Fruit fly (Drosophila melanogaster): ENCODE results near the gene CG34429.

DNA sequence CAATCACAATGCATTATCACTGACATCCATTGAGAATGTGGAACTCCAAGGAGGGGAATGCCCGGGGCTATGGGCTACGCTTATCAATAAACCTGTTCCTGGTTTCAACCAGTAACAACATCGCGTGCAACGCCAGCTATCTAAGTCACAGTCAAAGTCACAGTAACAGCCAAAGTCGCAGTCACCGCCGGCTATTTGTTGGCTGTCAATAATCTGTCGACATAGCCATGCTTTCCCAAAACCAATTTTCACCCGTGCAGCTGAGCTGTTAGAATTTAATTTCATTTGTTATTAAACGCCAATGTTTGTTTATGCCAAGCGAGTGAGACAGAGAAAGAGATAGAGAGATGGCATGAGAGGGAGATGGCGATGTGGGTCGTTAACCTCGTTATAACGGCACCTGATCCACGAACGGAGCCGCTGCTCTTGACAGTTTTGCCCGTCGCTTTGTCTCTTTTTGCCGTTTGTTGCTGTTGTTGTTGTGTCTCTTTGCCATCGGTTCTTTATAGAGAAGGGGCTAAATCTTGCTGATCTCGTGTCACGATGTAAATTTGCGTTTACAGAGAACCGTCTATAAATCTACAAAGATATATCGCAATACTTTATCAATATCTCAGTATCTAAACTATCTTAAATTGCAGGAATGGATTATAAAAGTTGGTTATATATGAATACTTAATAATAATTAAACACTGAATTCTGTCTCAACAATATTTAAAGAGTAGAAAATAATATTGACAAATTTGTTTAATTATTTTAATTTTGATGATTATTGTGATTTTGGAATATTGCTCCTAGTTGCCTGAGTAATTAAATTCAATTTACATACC, 30.5 kb upstream of the CG34429 start:
- TF ChIP-seq Myc (optimal IDR thresholded peaks at IDR 0.05) = no peak
- TF ChIP-seq h (optimal IDR thresholded peaks at IDR 0.05) = no peak

Data from Kc167 (cell line).